Worm (Caenorhabditis elegans): ENCODE data around the gene str-182.

- TF ChIP-seq dao-5 (tag; optimal IDR thresholded peaks at IDR 0.05) (no peak), him-1 (tag; optimal IDR thresholded peaks at IDR 0.05) (no peak), W03F9.2 (tag; optimal IDR thresholded peaks at IDR 0.05) (no peak)
Observed at ce11 chrV:10203435-10204009, 29.7 kb downstream of the str-182 start, which contains the start of gene chpf-1.

Data from whole organism, L4/young adult.